Worm (Caenorhabditis elegans) whole organism, mixed stage, embryonic: ENCODE results near the gene srw-141.

ENCODE experiments used
- lin-13 ChIP-seq: fragments of 150-350 bp; optimal IDR thresholded peaks from 2 replicates; lab custom pipeline; 2014; ENCODE audit warnings: missing biosample characterization, missing genetic modification characterization
- mep-1 ChIP-seq: fragments of 150-350 bp; optimal IDR thresholded peaks from 2 replicates; lab custom pipeline; 2017; ENCODE audit warnings: missing biosample characterization, missing genetic modification reagents, missing genetic modification characterization, inconsistent platforms
- nhr-237 ChIP-seq: fragments of 150-350 bp; optimal IDR thresholded peaks from 2 replicates; lab custom pipeline; 2014; ENCODE audit warnings: missing biosample characterization, missing genetic modification characterization
- tbx-8 ChIP-seq: fragments of 200-800 bp; sonication (Bioruptor generic); optimal IDR thresholded peaks from 2 replicates; lab custom pipeline; 2018; ENCODE audit warnings: mild to moderate bottlenecking, missing genetic modification characterization, moderate library complexity, missing compliant biosample characterization
- unc-62 ChIP-seq: fragments of 150-350 bp; optimal IDR thresholded peaks from 2 replicates; lab custom pipeline; 2014; ENCODE audit warnings: missing biosample characterization, missing genetic modification reagents, missing genetic modification characterization

DNA sequence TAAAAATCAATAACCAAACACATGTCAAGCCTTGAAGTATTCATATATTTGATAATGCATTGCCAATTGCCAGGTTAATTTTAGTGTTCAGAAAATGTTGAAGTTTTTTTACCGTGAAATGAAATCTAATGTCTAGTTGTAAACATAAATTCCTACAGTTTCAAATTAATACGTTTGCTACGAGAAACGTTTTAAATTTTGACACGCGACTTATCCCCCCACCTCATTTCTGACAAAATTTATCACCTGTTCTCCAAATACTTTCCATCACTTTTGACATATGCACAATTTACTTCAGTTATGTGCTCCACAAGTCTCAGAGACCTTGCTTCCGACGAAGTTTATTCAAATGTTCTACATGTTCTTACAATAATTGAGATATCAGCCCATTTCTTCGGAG, 24.4 kb downstream of the srw-141 start, which contains the start of gene srh-146:
- TF ChIP-seq tbx-8 (no peak), nhr-237 (no peak), mep-1 (tag; lab: Kevin White, UChicago) (no peak), lin-13 (tag; lab: Kevin White, UChicago) (no peak), unc-62 (GFP tag; lab: Kevin White, UChicago) (no peak)
